Worm (Caenorhabditis elegans): ENCODE data around the gene F32D8.2.

The F32D8.2 gene

ce11 chrV:10887564-10887963 lies 4.0 kb downstream of the F32D8.2 start (continued):
- no peak for TF ChIP-seq Y67H2A.10 (GFP tag; conservative IDR thresholded peaks at IDR 0.05)
- TF ChIP-seq F22D6.2 (tag; optimal IDR thresholded peaks at IDR 0.05): no peak
- peak; percentile 78 for TF ChIP-seq ztf-26 (tag; optimal IDR thresholded peaks at IDR 0.05)
- TF ChIP-seq nhr-90 (tag; optimal IDR thresholded peaks at IDR 0.05): peak; percentile 51
- TF ChIP-seq pha-4 (tag; optimal IDR thresholded peaks at IDR 0.05): no peak
- TF ChIP-seq hlh-26 (GFP tag; conservative IDR thresholded peaks at IDR 0.05): no peak
- no peak for TF ChIP-seq snpc-3.4 (tag; optimal IDR thresholded peaks at IDR 0.05)
- TF ChIP-seq C17E4.6 (GFP tag; IDR thresholded peaks at IDR 0.05): no peak
- TF ChIP-seq sdz-38 (tag; optimal IDR thresholded peaks at IDR 0.05): no peak
- no peak for TF ChIP-seq aptf-2 (GFP tag; conservative IDR thresholded peaks at IDR 0.05)
- TF ChIP-seq bed-2 (GFP tag; IDR thresholded peaks at IDR 0.05): no peak
- TF ChIP-seq rcor-1 (GFP tag; IDR thresholded peaks at IDR 0.05): no peak
- no peak for TF ChIP-seq ztf-25 (GFP tag; IDR thresholded peaks at IDR 0.05)
- peak; percentile 55 for TF ChIP-seq tlf-1 (GFP tag; optimal IDR thresholded peaks at IDR 0.05)
- peak; percentile 84 for TF ChIP-seq repo-1 (tag; optimal IDR thresholded peaks at IDR 0.05)
- no peak for TF ChIP-seq nfya-2 (GFP tag; IDR thresholded peaks at IDR 0.05)
- TF ChIP-seq madf-10 (tag; optimal IDR thresholded peaks at IDR 0.05): no peak
- no peak for TF ChIP-seq attf-6 (GFP tag; IDR thresholded peaks at IDR 0.05)
- peak; percentile 56; the same call in 1 of the 2 replicates for TF ChIP-seq Y53G8AR.9 (GFP tag; conservative IDR thresholded peaks at IDR 0.05)
- no peak for TF ChIP-seq ceh-27 (GFP tag; optimal IDR thresholded peaks at IDR 0.05)
- TF ChIP-seq K12H6.12 (tag; optimal IDR thresholded peaks at IDR 0.05): no peak
- peak; percentile 57 for TF ChIP-seq pbrm-1 (GFP tag; IDR thresholded peaks at IDR 0.05)
- TF ChIP-seq die-1 (tag; optimal IDR thresholded peaks at IDR 0.05): peak; percentile 2
- no peak for TF ChIP-seq bed-1 (GFP tag; IDR thresholded peaks at IDR 0.05)
- no peak for TF ChIP-seq nhr-120 (GFP tag; IDR thresholded peaks at IDR 0.05)
- no peak for TF ChIP-seq T26A5.8 (tag; optimal IDR thresholded peaks at IDR 0.05)
- no peak for TF ChIP-seq hlh-12 (tag; optimal IDR thresholded peaks at IDR 0.05)
- no peak for TF ChIP-seq F37B4.10 (GFP tag; IDR thresholded peaks at IDR 0.05)
- TF ChIP-seq lin-26 (GFP tag; IDR thresholded peaks at IDR 0.05): 0 out of 2 replicates have a peak, but pooled peaks have one; percentile 11
- no peak for TF ChIP-seq lin-35 (GFP tag; optimal IDR thresholded peaks at IDR 0.05)
- peak; percentile 3 for TF ChIP-seq lin-40 (tag; optimal IDR thresholded peaks at IDR 0.05)
- no peak for TF ChIP-seq Y79H2A.3 (GFP tag; conservative IDR thresholded peaks at IDR 0.05)
- no peak for TF ChIP-seq B0019.2 (GFP tag; conservative IDR thresholded peaks at IDR 0.05)
- TF ChIP-seq tbx-9 (tag; optimal IDR thresholded peaks at IDR 0.05; ENCODE audit: borderline replicate concordance): no peak
- no peak for TF ChIP-seq ztf-3 (GFP tag; optimal IDR thresholded peaks at IDR 0.05)

DNA sequence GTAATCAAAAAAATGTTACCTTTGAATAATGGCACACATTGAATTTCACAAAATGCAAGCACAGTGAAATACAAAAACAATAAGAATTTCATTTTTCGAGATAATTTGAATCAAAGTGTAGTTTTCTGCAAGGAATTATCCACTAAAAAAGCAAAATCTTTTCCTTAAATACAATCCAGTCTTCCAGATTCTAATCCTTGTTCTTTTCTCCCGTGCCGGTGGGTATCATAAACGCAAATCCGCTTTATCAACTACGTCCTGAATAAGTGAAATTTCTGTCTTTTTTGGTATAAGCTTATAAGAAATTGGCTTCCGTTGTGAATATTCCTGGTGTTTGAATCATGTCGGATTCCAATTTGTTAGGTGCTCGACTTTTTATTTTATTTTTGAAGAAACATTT lies 4.6 kb downstream of the F32D8.2 start:
- no peak for TF ChIP-seq C06A6.2 (GFP tag; conservative IDR thresholded peaks at IDR 0.05)
- peak; percentile 3 for TF ChIP-seq atf-7 (tag; optimal IDR thresholded peaks at IDR 0.05)
- TF ChIP-seq Y53G8AR.9 (GFP tag; conservative IDR thresholded peaks at IDR 0.05): peak; percentile 20; the same call in 1 of the 2 replicates
- TF ChIP-seq die-1 (tag; optimal IDR thresholded peaks at IDR 0.05): no peak

DNA sequence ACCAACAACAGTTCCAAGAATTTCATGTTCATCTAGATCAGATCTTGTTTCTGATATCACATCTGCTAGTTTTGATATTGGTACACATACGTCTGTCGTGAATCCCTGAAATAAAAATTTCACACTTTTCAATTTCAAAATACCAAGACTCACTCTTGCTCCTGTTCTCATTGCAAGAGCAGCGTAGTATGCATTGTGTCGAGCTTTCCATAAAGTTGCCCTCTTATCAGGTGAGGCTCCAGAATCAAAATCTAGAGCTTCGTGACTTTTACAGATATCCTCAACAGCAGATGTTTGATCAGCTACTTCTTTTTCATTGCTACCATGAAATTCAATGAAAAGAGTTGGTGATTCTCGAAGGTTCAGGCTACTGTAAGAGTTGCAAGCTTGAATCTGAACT lies 5.5 kb downstream of the F32D8.2 start, which contains the start of gene F32D8.11:
TSS of gene F32D8.11 (minus strand) at position 101 of the 400 bp plus-strand sequence.
- TF ChIP-seq B0035.1 (tag; optimal IDR thresholded peaks at IDR 0.05) (no peak), Y56A3A.18 (GFP tag; IDR thresholded peaks at IDR 0.05) (0 out of 2 replicates have a peak, but pooled peaks have one; percentile 6), ztf-26 (tag; optimal IDR thresholded peaks at IDR 0.05) (no peak)

Measured in whole organism, young adult.